Fruit fly (Drosophila melanogaster) whole organism, embryonic: Measurements from ENCODE around the gene Pvf3.
A peak's percentile ranks its signal among the peaks of the same experiment; 100 is the strongest.

ENCODE experiments used
- B-H2 ChIP-seq: fragments of 200-800 bp; sonication (Bioruptor generic); optimal IDR thresholded peaks from 2 replicates; lab custom pipeline; 2018; ENCODE audit warnings: missing biosample characterization, mild to moderate bottlenecking, missing genetic modification characterization
- C15 ChIP-seq: fragments of 200-800 bp; sonication (Bioruptor generic); IDR thresholded peaks from 3 replicates; pipeline ENCODE4 v1.3.6; 2022; ENCODE audit warnings: missing biosample characterization, missing genetic modification characterization
- CG10431 ChIP-seq: fragments of 200-800 bp; sonication (Bioruptor generic); optimal IDR thresholded peaks from 3 replicates; lab custom pipeline; 2018; ENCODE audit warnings: missing biosample characterization, mild to moderate bottlenecking, missing genetic modification characterization
- CG10462 ChIP-seq: fragments of 200-800 bp; sonication (Bioruptor generic); optimal IDR thresholded peaks from 2 replicates; lab custom pipeline; 2016; ENCODE audit warnings: missing biosample characterization, missing genetic modification characterization
- CG13424 ChIP-seq: fragments of 200-800 bp; sonication (Bioruptor generic); optimal IDR thresholded peaks from 2 replicates; lab custom pipeline; 2019; ENCODE audit warnings: missing biosample characterization, mild to moderate bottlenecking, missing genetic modification characterization, moderate library complexity
- CG14441 ChIP-seq: fragments of 200-800 bp; sonication (Bioruptor generic); IDR thresholded peaks from 2 replicates; pipeline ENCODE4 v1.3.6; 2022; ENCODE audit warnings: missing biosample characterization, missing genetic modification characterization
- CG15514 ChIP-seq: fragments of 200-800 bp; sonication (Bioruptor generic); optimal IDR thresholded peaks from 3 replicates; lab custom pipeline; 2017; ENCODE audit warnings: missing biosample characterization, missing genetic modification characterization, mild to moderate bottlenecking, moderate library complexity, missing genetic modification reagents
- CG2875 ChIP-seq: fragments of 200-800 bp; sonication (Bioruptor generic); optimal IDR thresholded peaks from 2 replicates; lab custom pipeline; 2017; ENCODE audit warnings: missing biosample characterization, mild to moderate bottlenecking, missing genetic modification characterization, missing genetic modification reagents
- CG30403 ChIP-seq: fragments of 200-800 bp; sonication (Bioruptor generic); optimal IDR thresholded peaks from 3 replicates; lab custom pipeline; 2016; ENCODE audit warnings: missing biosample characterization, missing genetic modification characterization
- CG30431 ChIP-seq: fragments of 200-800 bp; sonication (Bioruptor generic); optimal IDR thresholded peaks from 2 replicates; lab custom pipeline; 2017; ENCODE audit warnings: missing biosample characterization, missing genetic modification characterization
- CG34224 ChIP-seq: fragments of 200-800 bp; sonication (Bioruptor generic); IDR thresholded peaks from 3 replicates; pipeline ENCODE4 v1.3.6; 2022; ENCODE audit warnings: missing biosample characterization, missing genetic modification characterization; ENCODE audit not compliant: partially characterized antibody
- CG3838 ChIP-seq: fragments of 200-800 bp; sonication (Bioruptor generic); optimal IDR thresholded peaks from 3 replicates; lab custom pipeline; 2016; ENCODE audit warnings: missing biosample characterization, missing genetic modification characterization
- CG6175 ChIP-seq: fragments of 200-800 bp; sonication (Bioruptor generic); IDR thresholded peaks from 3 replicates; pipeline ENCODE4 v1.3.6; 2022; ENCODE audit warnings: missing biosample characterization, missing genetic modification characterization
- CG6272 ChIP-seq: fragments of 200-800 bp; sonication (Bioruptor generic); IDR thresholded peaks from 2 replicates; pipeline ENCODE4 v1.3.6; 2022; ENCODE audit warnings: missing biosample characterization, missing genetic modification characterization
- CG6791 ChIP-seq: fragments of 200-800 bp; sonication (Bioruptor generic); IDR thresholded peaks from 3 replicates; pipeline ENCODE4 v1.3.6; 2022; ENCODE audit warnings: missing biosample characterization, missing genetic modification characterization; ENCODE audit not compliant: partially characterized antibody
- CG8359 ChIP-seq: fragments of 200-800 bp; sonication (Bioruptor generic); optimal IDR thresholded peaks from 2 replicates; lab custom pipeline; 2017; ENCODE audit warnings: missing biosample characterization, mild to moderate bottlenecking, missing genetic modification characterization, borderline replicate concordance
- CG9215 ChIP-seq: fragments of 200-800 bp; sonication (Bioruptor generic); IDR thresholded peaks from 2 replicates; pipeline ENCODE4 v1.3.6; 2022; ENCODE audit warnings: missing biosample characterization, missing genetic modification characterization
- D19B ChIP-seq: fragments of 200-800 bp; sonication (Bioruptor generic); optimal IDR thresholded peaks from 2 replicates; lab custom pipeline; 2017; ENCODE audit warnings: missing biosample characterization, mild to moderate bottlenecking, missing genetic modification characterization
- Dbx ChIP-seq: fragments of 200-800 bp; sonication (Bioruptor generic); IDR thresholded peaks from 3 replicates; pipeline ENCODE4 v1.3.6; 2022; ENCODE audit warnings: missing biosample characterization, missing genetic modification characterization
- HHEX ChIP-seq: fragments of 200-800 bp; sonication (Bioruptor generic); optimal IDR thresholded peaks from 3 replicates; lab custom pipeline; 2017; ENCODE audit warnings: missing biosample characterization, mild to moderate bottlenecking, missing genetic modification characterization, missing genetic modification reagents
- Lpt ChIP-seq: fragments of >200 bp; optimal IDR thresholded peaks from 2 replicates; lab custom pipeline; 2018; ENCODE audit warnings: missing biosample characterization, missing genetic modification characterization
- MESR4 ChIP-seq: fragments of 200-800 bp; sonication (Bioruptor generic); optimal IDR thresholded peaks from 2 replicates; lab custom pipeline; 2018; ENCODE audit warnings: missing biosample characterization, mild to moderate bottlenecking, missing genetic modification characterization, moderate library complexity
- Med ChIP-seq: fragments of 200-800 bp; sonication (Bioruptor generic); peaks from one replicate; lab custom pipeline; 2016; ENCODE audit warnings: missing biosample characterization, missing genetic modification characterization, mild to moderate bottlenecking, inconsistent platforms, moderate library complexity
- NFAT ChIP-seq: fragments of 200-800 bp; sonication (Bioruptor generic); IDR thresholded peaks from 2 replicates; pipeline ENCODE4 v1.3.6; 2022; ENCODE audit warnings: missing biosample characterization, missing genetic modification characterization
- Oaz ChIP-seq: fragments of 200-800 bp; sonication (Bioruptor generic); IDR thresholded peaks from 2 replicates; pipeline ENCODE4 v1.3.6; 2022; ENCODE audit warnings: missing biosample characterization, missing genetic modification characterization
- PHDP ChIP-seq: fragments of 200-800 bp; sonication (Bioruptor generic); optimal IDR thresholded peaks from 3 replicates; lab custom pipeline; 2018; ENCODE audit warnings: missing biosample characterization, mild to moderate bottlenecking, missing genetic modification characterization, moderate library complexity
- Pdp1 ChIP-seq, 2 experiments: fragments of 200-800 bp; sonication (Bioruptor generic); optimal IDR thresholded peaks; 3 replicates each; lab custom pipeline; 2016; ENCODE audit warnings: missing biosample characterization in 2 of 2, missing genetic modification characterization in 2 of 2, mild to moderate bottlenecking in 1 of 2, moderate library complexity in 1 of 2
- Ravus ChIP-seq: fragments of 200-800 bp; sonication (Bioruptor generic); IDR thresholded peaks from 2 replicates; pipeline ENCODE4 v1.3.6; 2022; ENCODE audit warnings: missing biosample characterization, missing genetic modification characterization
- Sox100B ChIP-seq: fragments of 200-800 bp; sonication (Bioruptor generic); optimal IDR thresholded peaks from 3 replicates; lab custom pipeline; 2018; ENCODE audit warnings: missing biosample characterization, mild to moderate bottlenecking, missing genetic modification characterization
- Taf1 ChIP-seq: fragments of 200-800 bp; sonication (Bioruptor generic); IDR thresholded peaks from 2 replicates; pipeline ENCODE4 v1.3.6; 2022; ENCODE audit warnings: missing biosample characterization, missing genetic modification characterization
- amos ChIP-seq: fragments of 200-800 bp; sonication (Bioruptor generic); IDR thresholded peaks from 2 replicates; pipeline ENCODE4 v1.3.6; 2022; ENCODE audit warnings: missing biosample characterization, missing genetic modification characterization; ENCODE audit not compliant: partially characterized antibody
- ash1 ChIP-seq: fragments of 200-800 bp; sonication (Bioruptor generic); optimal IDR thresholded peaks from 2 replicates; lab custom pipeline; 2018; ENCODE audit warnings: missing biosample characterization, mild to moderate bottlenecking, missing genetic modification characterization
- ato ChIP-seq: fragments of 200-800 bp; sonication (Bioruptor generic); IDR thresholded peaks from 2 replicates; pipeline ENCODE4 v1.3.6; 2022; ENCODE audit warnings: missing biosample characterization, missing genetic modification characterization; ENCODE audit not compliant: partially characterized antibody
- az2 ChIP-seq: fragments of 200-800 bp; sonication (Bioruptor generic); optimal IDR thresholded peaks from 3 replicates; lab custom pipeline; 2016; ENCODE audit warnings: missing biosample characterization, missing genetic modification characterization
- bcd ChIP-seq: fragments of 200-800 bp; sonication (Bioruptor generic); optimal IDR thresholded peaks from 2 replicates; lab custom pipeline; 2017; ENCODE audit warnings: missing biosample characterization, mild to moderate bottlenecking, missing genetic modification characterization
- crc ChIP-seq: fragments of 200-800 bp; sonication (Bioruptor generic); optimal IDR thresholded peaks from 2 replicates; lab custom pipeline; 2016; ENCODE audit warnings: missing biosample characterization, missing genetic modification characterization
- dimm ChIP-seq: fragments of 200-800 bp; sonication (Bioruptor generic); IDR thresholded peaks from 2 replicates; pipeline ENCODE4 v1.3.6; 2022; ENCODE audit warnings: missing biosample characterization, missing genetic modification characterization
- eve ChIP-seq, 2 experiments: fragments of >200 bp; optimal IDR thresholded peaks; 2 replicates each; lab custom pipeline; 2017; ENCODE audit warnings: missing biosample characterization in 2 of 2, missing genetic modification characterization in 2 of 2
- ewg ChIP-seq: fragments of 200-800 bp; sonication (Bioruptor generic); optimal IDR thresholded peaks from 3 replicates; lab custom pipeline; 2017; ENCODE audit warnings: mild to moderate bottlenecking, missing biosample characterization, missing genetic modification reagents, missing genetic modification characterization
- fd102C ChIP-seq: fragments of 200-800 bp; sonication (Bioruptor generic); optimal IDR thresholded peaks from 2 replicates; lab custom pipeline; 2018; ENCODE audit warnings: missing biosample characterization, mild to moderate bottlenecking, missing genetic modification characterization, moderate library complexity
- ftz-f1 ChIP-seq: fragments of 200-800 bp; sonication (Bioruptor generic); optimal IDR thresholded peaks from 2 replicates; lab custom pipeline; 2016; ENCODE audit warnings: missing biosample characterization, missing genetic modification characterization
- jing ChIP-seq: fragments of 200-800 bp; sonication (Bioruptor generic); optimal IDR thresholded peaks from 2 replicates; lab custom pipeline; 2018; ENCODE audit warnings: missing biosample characterization, mild to moderate bottlenecking, missing genetic modification characterization
- klu ChIP-seq: fragments of 200-800 bp; sonication (Bioruptor generic); IDR thresholded peaks from 2 replicates; pipeline ENCODE4 v1.3.6; 2022; ENCODE audit warnings: missing biosample characterization, missing genetic modification characterization
- nau ChIP-seq: fragments of 200-800 bp; sonication (Bioruptor generic); optimal IDR thresholded peaks from 3 replicates; lab custom pipeline; 2017; ENCODE audit warnings: missing biosample characterization, mild to moderate bottlenecking, missing genetic modification characterization, missing genetic modification reagents
- pho ChIP-seq: fragments of 200-800 bp; sonication (Bioruptor generic); optimal IDR thresholded peaks from 2 replicates; lab custom pipeline; 2016; ENCODE audit warnings: missing biosample characterization, missing genetic modification characterization
- phol ChIP-seq: fragments of 200-800 bp; sonication (Bioruptor generic); optimal IDR thresholded peaks from 3 replicates; lab custom pipeline; 2018; ENCODE audit warnings: missing biosample characterization, mild to moderate bottlenecking, missing genetic modification characterization, moderate library complexity
- pum ChIP-seq: fragments of 200-800 bp; sonication (Bioruptor generic); optimal IDR thresholded peaks from 2 replicates; lab custom pipeline; 2016; ENCODE audit warnings: missing biosample characterization, missing genetic modification characterization
- so ChIP-seq: fragments of 200-800 bp; sonication (Bioruptor generic); IDR thresholded peaks from 3 replicates; pipeline ENCODE4 v1.3.6; 2022; ENCODE audit warnings: missing biosample characterization, missing genetic modification characterization
- tgo ChIP-seq: fragments of 200-800 bp; sonication (Bioruptor generic); IDR thresholded peaks from 3 replicates; pipeline ENCODE4 v1.3.6; 2022; ENCODE audit warnings: missing biosample characterization, missing genetic modification characterization
- vvl ChIP-seq: fragments of 200-800 bp; sonication (Bioruptor generic); IDR thresholded peaks from 2 replicates; pipeline ENCODE4 v1.3.6; 2022; ENCODE audit warnings: missing biosample characterization, missing genetic modification characterization
- wdn ChIP-seq: fragments of 200-800 bp; sonication (Bioruptor generic); IDR thresholded peaks from 2 replicates; pipeline ENCODE4 v1.3.6; 2022; ENCODE audit warnings: missing biosample characterization, missing genetic modification characterization

The Pvf3 gene

DNA sequence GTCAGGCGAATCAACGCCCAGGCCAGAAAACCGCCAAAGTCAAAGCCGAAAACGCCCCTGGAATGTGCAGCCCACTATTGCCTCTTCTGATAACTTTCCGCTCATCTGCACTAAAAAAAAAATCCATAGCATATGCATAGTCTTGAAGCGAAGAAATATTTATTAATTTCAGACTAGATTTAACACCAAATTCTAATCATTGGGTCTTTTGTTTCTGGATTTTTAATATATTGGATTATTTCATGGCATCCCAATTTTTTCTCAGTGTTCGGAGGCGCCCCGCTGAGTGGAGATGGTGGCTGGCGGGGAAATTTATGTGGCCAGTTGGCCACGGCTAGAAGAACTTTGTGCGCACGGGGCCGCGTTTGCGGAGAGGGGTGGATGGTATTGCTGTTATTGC lies 22.4 kb downstream of the Pvf3 start (continued):
- no peak for TF ChIP-seq CG3838 (GFP tag; lab: Kevin White, UChicago)
- TF ChIP-seq pho (GFP tag; lab: Kevin White, UChicago): no peak
- TF ChIP-seq Dbx (GFP tag; lab: Robert Waterston, UW): no peak
- TF ChIP-seq Ravus (GFP tag; lab: Robert Waterston, UW): peak; percentile 5
- peak; percentile 84 for TF ChIP-seq vvl (GFP tag; lab: Robert Waterston, UW)
- TF ChIP-seq CG13424 (tag; lab: Kevin White, UChicago): peak; percentile 80
- no peak for TF ChIP-seq wdn (GFP tag; lab: Robert Waterston, UW)
- peak; percentile 48 for TF ChIP-seq crc (GFP tag; lab: Kevin White, UChicago)
- TF ChIP-seq CG6791 (GFP tag; lab: Robert Waterston, UW): no peak
- TF ChIP-seq Lpt (GFP tag; lab: Kevin White, UChicago): no peak
- no peak for TF ChIP-seq B-H2 (GFP tag; lab: Kevin White, UChicago)
- peak; percentile 41 for TF ChIP-seq fd102C (GFP tag; lab: Kevin White, UChicago)
- peak; percentile 56 for TF ChIP-seq CG14441 (GFP tag; lab: Robert Waterston, UW)
- TF ChIP-seq CG10462 (GFP tag; lab: Kevin White, UChicago): peak; percentile 61
- no peak for TF ChIP-seq NFAT (GFP tag; lab: Robert Waterston, UW)
- TF ChIP-seq CG6175 (GFP tag; lab: Robert Waterston, UW): 0 out of 3 replicates have a peak, but pooled peaks have one; percentile 35
- TF ChIP-seq C15 (GFP tag; lab: Robert Waterston, UW): no peak; the same call in 2 of the 3 replicates
- no peak for TF ChIP-seq CG10431 (GFP tag; lab: Kevin White, UChicago)
- TF ChIP-seq CG34224 (GFP tag; lab: Robert Waterston, UW): no peak
- peak; percentile 41 for TF ChIP-seq HHEX (GFP tag; lab: Kevin White, UChicago)
- peak; percentile 78 for TF ChIP-seq phol (tag; lab: Kevin White, UChicago)
- no peak for TF ChIP-seq ato
- TF ChIP-seq Sox100B (GFP tag; lab: Kevin White, UChicago): peak; percentile 59
- peak; percentile 83 for TF ChIP-seq CG30403 (GFP tag; lab: Kevin White, UChicago)
- TF ChIP-seq so: peak; percentile 79; the same call in 2 of the 3 replicates
- TF ChIP-seq CG6272 (GFP tag; lab: Robert Waterston, UW): 0 out of 2 replicates have a peak, but pooled peaks have one; percentile 37
- TF ChIP-seq D19B (GFP tag; lab: Kevin White, UChicago): no peak
- peak; percentile 82 for TF ChIP-seq PHDP (tag; lab: Kevin White, UChicago)
- TF ChIP-seq amos (GFP tag; lab: Robert Waterston, UW): no peak
- peak; percentile 57; the same call in 1 of the 2 replicates for TF ChIP-seq dimm
- peak; percentile 61 for TF ChIP-seq ewg (GFP tag; lab: Kevin White, UChicago)
- peak; percentile 39 for TF ChIP-seq nau (GFP tag; lab: Kevin White, UChicago)
- no peak for TF ChIP-seq MESR4
- TF ChIP-seq klu (GFP tag; lab: Robert Waterston, UW): no peak
- peak in 1 of 2 experiments; percentile 48 for TF ChIP-seq eve (GFP tag; optimal IDR thresholded peaks at IDR 0.05; lab: Kevin White, UChicago)
- peak; percentile 60 for TF ChIP-seq CG8359
- TF ChIP-seq pum (GFP tag; lab: Kevin White, UChicago): peak; percentile 85
- peak; percentile 55 for TF ChIP-seq jing
- no peak; the same call in 1 of the 2 replicates for TF ChIP-seq CG9215 (GFP tag; lab: Robert Waterston, UW)
- TF ChIP-seq bcd: peak; percentile 59
- no peak for TF ChIP-seq ftz-f1
- peak; percentile 67 for TF ChIP-seq CG30431 (GFP tag; lab: Kevin White, UChicago)
- TF ChIP-seq ash1 (GFP tag; lab: Kevin White, UChicago): no peak
- no peak for TF ChIP-seq CG15514 (GFP tag; lab: Kevin White, UChicago)
- peak; percentile 74 for TF ChIP-seq tgo (GFP tag; lab: Robert Waterston, UW)
- 0 out of 2 replicates have a peak, but pooled peaks have one; percentile 29 for TF ChIP-seq Oaz
- TF ChIP-seq Pdp1 (GFP tag; optimal IDR thresholded peaks at IDR 0.05; lab: Kevin White, UChicago): peak; percentile 61 to 83
- TF ChIP-seq Med (GFP tag; lab: Kevin White, UChicago): peak; percentile 92
- no peak for TF ChIP-seq Taf1 (GFP tag; lab: Robert Waterston, UW)
- peak; percentile 75 for TF ChIP-seq az2
- TF ChIP-seq CG2875: peak; percentile 75
